Worm (Caenorhabditis elegans) whole organism, L2 larva: Measurements from ENCODE around the gene C36A4.11.

ENCODE experiments used
- C34F6.9 ChIP-seq: fragments of 150-350 bp; optimal IDR thresholded peaks from 2 replicates; lab custom pipeline; 2014; ENCODE audit warnings: missing biosample characterization, missing genetic modification characterization
- F13H6.1 ChIP-seq: sonication (generic microtip); optimal IDR thresholded peaks from 2 replicates; lab custom pipeline; 2016; ENCODE audit warnings: missing genetic modification characterization, missing compliant biosample characterization
- Y55F3AM.14 ChIP-seq: fragments of 200-800 bp; sonication (Bioruptor generic); optimal IDR thresholded peaks from 2 replicates; lab custom pipeline; 2018; ENCODE audit warnings: mild to moderate bottlenecking, missing genetic modification characterization, missing compliant biosample characterization
- alr-1 ChIP-seq: fragments of 150-350 bp; optimal IDR thresholded peaks from 2 replicates; lab custom pipeline; 2014; ENCODE audit warnings: missing biosample characterization, missing genetic modification characterization
- aly-2 ChIP-seq: fragments of 150-350 bp; optimal IDR thresholded peaks from 2 replicates; lab custom pipeline; 2014; ENCODE audit warnings: missing biosample characterization, missing genetic modification characterization
- ama-1 ChIP-seq: fragments of 150-350 bp; optimal IDR thresholded peaks from 2 replicates; lab custom pipeline; 2018; ENCODE audit warnings: inconsistent platforms
- blmp-1 ChIP-seq: sonication (generic microtip); optimal IDR thresholded peaks from 2 replicates; lab custom pipeline; 2017; ENCODE audit warnings: missing genetic modification characterization, mild to moderate bottlenecking, missing compliant biosample characterization, antibody characterized with exemption, moderate library complexity; ENCODE audit not compliant: insufficient read depth
- ceh-16 ChIP-seq: fragments of 150-350 bp; optimal IDR thresholded peaks from 2 replicates; lab custom pipeline; 2014; ENCODE audit warnings: missing biosample characterization, missing genetic modification characterization
- ceh-82 ChIP-seq: fragments of 150-350 bp; optimal IDR thresholded peaks from 2 replicates; lab custom pipeline; 2014; ENCODE audit warnings: missing biosample characterization, missing genetic modification characterization
- crh-2 ChIP-seq: sonication (generic microtip); optimal IDR thresholded peaks from 2 replicates; lab custom pipeline; 2017; ENCODE audit warnings: missing biosample characterization, missing genetic modification characterization
- dmd-4 ChIP-seq: sonication (generic microtip); optimal IDR thresholded peaks from 2 replicates; lab custom pipeline; 2017; ENCODE audit warnings: missing biosample characterization, missing genetic modification characterization
- egl-27 ChIP-seq: sonication (generic microtip); optimal IDR thresholded peaks from 3 replicates; lab custom pipeline; 2017; ENCODE audit warnings: missing biosample characterization, missing genetic modification reagents, missing genetic modification characterization
- fos-1 ChIP-seq: fragments of 150-350 bp; optimal IDR thresholded peaks from 2 replicates; lab custom pipeline; 2014; ENCODE audit warnings: missing biosample characterization, missing genetic modification characterization
- gmeb-1 ChIP-seq: fragments of 150-350 bp; optimal IDR thresholded peaks from 2 replicates; lab custom pipeline; 2014; ENCODE audit warnings: missing biosample characterization, missing genetic modification characterization
- lin-13 ChIP-seq: fragments of 150-350 bp; optimal IDR thresholded peaks from 2 replicates; lab custom pipeline; 2014; ENCODE audit warnings: missing biosample characterization, missing genetic modification reagents, missing genetic modification characterization
- lin-39 ChIP-seq: fragments of 150-350 bp; optimal IDR thresholded peaks from 2 replicates; lab custom pipeline; 2014; ENCODE audit warnings: missing biosample characterization, missing genetic modification reagents, missing genetic modification characterization
- lsy-2 ChIP-seq, 2 experiments: fragments of 150-350 bp in 1 of 2; sonication (generic microtip) in 1 of 2; optimal IDR thresholded peaks; 2 replicates each; lab custom pipeline; 2014 to 2017; ENCODE audit warnings: missing biosample characterization in 2 of 2, missing genetic modification characterization in 2 of 2
- mab-5 ChIP-seq: fragments of 150-350 bp; optimal IDR thresholded peaks from 2 replicates; lab custom pipeline; 2014; ENCODE audit warnings: missing biosample characterization, missing genetic modification characterization
- mbf-1 ChIP-seq: sonication (generic microtip); optimal IDR thresholded peaks from 2 replicates; lab custom pipeline; 2017; ENCODE audit warnings: missing biosample characterization, missing genetic modification characterization
- nhr-11 ChIP-seq: fragments of 150-350 bp; optimal IDR thresholded peaks from 2 replicates; lab custom pipeline; 2014; ENCODE audit warnings: missing biosample characterization, missing genetic modification characterization
- nhr-12 ChIP-seq: fragments of 150-350 bp; optimal IDR thresholded peaks from 2 replicates; lab custom pipeline; 2014; ENCODE audit warnings: missing biosample characterization, missing genetic modification characterization
- nhr-129 ChIP-seq: fragments of 150-350 bp; optimal IDR thresholded peaks from 2 replicates; lab custom pipeline; 2014; ENCODE audit warnings: missing biosample characterization, missing genetic modification characterization
- nhr-23 ChIP-seq: fragments of 150-350 bp; optimal IDR thresholded peaks from 2 replicates; lab custom pipeline; 2014; ENCODE audit warnings: missing biosample characterization, missing genetic modification reagents, missing genetic modification characterization
- nhr-237 ChIP-seq: fragments of 150-350 bp; optimal IDR thresholded peaks from 2 replicates; lab custom pipeline; 2014; ENCODE audit warnings: missing biosample characterization, missing genetic modification characterization
- nhr-25 ChIP-seq: fragments of 150-350 bp; sonication (generic microtip); optimal IDR thresholded peaks from 3 replicates; lab custom pipeline; 2014; ENCODE audit warnings: missing biosample characterization, missing genetic modification characterization
- peb-1 ChIP-seq: fragments of 150-350 bp; optimal IDR thresholded peaks from 2 replicates; lab custom pipeline; 2014; ENCODE audit warnings: missing biosample characterization, missing genetic modification characterization
- sem-4 ChIP-seq: fragments of 150-350 bp; optimal IDR thresholded peaks from 2 replicates; lab custom pipeline; 2014; ENCODE audit warnings: missing biosample characterization, missing genetic modification reagents, missing genetic modification characterization
- skn-1 ChIP-seq: sonication (generic microtip); optimal IDR thresholded peaks from 2 replicates; lab custom pipeline; 2017; ENCODE audit warnings: missing biosample characterization, missing genetic modification characterization
- sma-3 ChIP-seq: sonication (generic microtip); optimal IDR thresholded peaks from 2 replicates; lab custom pipeline; 2016; ENCODE audit warnings: missing genetic modification reagents, missing genetic modification characterization, missing compliant biosample characterization
- sma-9 ChIP-seq, 2 experiments: fragments of 150-350 bp in 1 of 2; sonication (generic microtip) in 1 of 2; optimal IDR thresholded peaks; 2 replicates each; lab custom pipeline; 2014 to 2016; ENCODE audit warnings: missing genetic modification characterization in 2 of 2, mild to moderate bottlenecking in 1 of 2, missing biosample characterization in 1 of 2, missing compliant biosample characterization in 1 of 2, missing genetic modification reagents in 1 of 2, moderate library complexity in 1 of 2
- unc-39 ChIP-seq: fragments of 150-350 bp; optimal IDR thresholded peaks from 2 replicates; lab custom pipeline; 2014; ENCODE audit warnings: missing biosample characterization, missing genetic modification characterization
- unc-55 ChIP-seq: fragments of 150-350 bp; sonication (generic microtip); optimal IDR thresholded peaks from 3 replicates; lab custom pipeline; 2014; ENCODE audit warnings: missing biosample characterization, missing genetic modification reagents, missing genetic modification characterization
- zag-1 ChIP-seq: fragments of 150-350 bp; optimal IDR thresholded peaks from 2 replicates; lab custom pipeline; 2014; ENCODE audit warnings: missing biosample characterization, missing genetic modification characterization
- ztf-4 ChIP-seq: fragments of 150-350 bp; optimal IDR thresholded peaks from 2 replicates; lab custom pipeline; 2014; ENCODE audit warnings: missing biosample characterization, missing genetic modification characterization

C36A4.11 gene

ce11 chrIII:3821969-3822453, 18.4 kb upstream of the C36A4.11 start, which contains the start of gene amx-1:
Gene amx-1, plus strand, starts transcription at chrIII:3822403.
- TF ChIP-seq lsy-2 (tag; optimal IDR thresholded peaks at IDR 0.05; lab: Kevin White, UChicago) (peak in 1 of 2 experiments; percentile 15), gmeb-1 (tag; lab: Kevin White, UChicago) (no peak), nhr-129 (no peak)

ce11 chrIII:3829105-3829504, 11.3 kb upstream of the C36A4.11 start, which contains the start of gene cnnm-5:
Gene cnnm-5, minus strand, starts transcription at chrIII:3829205.
- no peak for TF ChIP-seq dmd-4
- TF ChIP-seq Y55F3AM.14, result no peak
- no peak for TF ChIP-seq nhr-11 (tag; lab: Kevin White, UChicago)
- TF ChIP-seq C34F6.9 (tag; lab: Kevin White, UChicago), result no peak
- TF ChIP-seq lin-13, result no peak
- TF ChIP-seq unc-39, result no peak
- TF ChIP-seq nhr-25, result no peak
- TF ChIP-seq nhr-12 (tag; lab: Kevin White, UChicago), result no peak
- no peak for TF ChIP-seq nhr-23 (tag; lab: Kevin White, UChicago)
- TF ChIP-seq mab-5 (tag; lab: Kevin White, UChicago), result no peak
- no peak for TF ChIP-seq lsy-2 (tag; optimal IDR thresholded peaks at IDR 0.05; lab: Kevin White, UChicago)
- no peak for TF ChIP-seq ztf-4
- no peak for TF ChIP-seq egl-27 (tag; lab: Kevin White, UChicago)
- TF ChIP-seq ceh-82 (tag; lab: Kevin White, UChicago), result no peak

ce11 chrIII:3831381-3831780, 9.0 kb upstream of the C36A4.11 start, which contains the start of gene C36A4.10:
Gene C36A4.10, minus strand, starts transcription at chrIII:3831481.
- TF ChIP-seq sem-4, result no peak
- no peak for TF ChIP-seq nhr-25
- TF ChIP-seq crh-2 (tag; lab: Kevin White, UChicago), result no peak
- peak; percentile 1 for TF ChIP-seq fos-1 (tag; lab: Kevin White, UChicago)
- no peak for TF ChIP-seq F13H6.1 (tag; lab: Kevin White, UChicago)
- TF ChIP-seq unc-55 (GFP tag; lab: Kevin White, UChicago), result peak; percentile 6
- TF ChIP-seq, all 48 proteins: peak for 2

ce11 chrIII:3831798-3832197, 8.6 kb upstream of the C36A4.11 start:
- TF ChIP-seq mab-5 (tag; lab: Kevin White, UChicago) (no peak), mbf-1 (tag; lab: Kevin White, UChicago) (no peak), Y55F3AM.14 (no peak), aly-2 (tag; lab: Kevin White, UChicago) (no peak), sma-3 (no peak), unc-55 (GFP tag; lab: Kevin White, UChicago) (no peak), nhr-25 (no peak), sma-9 (GFP tag; optimal IDR thresholded peaks at IDR 0.05; lab: Kevin White, UChicago) (no peak), sma-9 (tag; optimal IDR thresholded peaks at IDR 0.05; lab: Kevin White, UChicago) (no peak), lin-39 (tag; lab: Kevin White, UChicago) (no peak), skn-1 (no peak), ceh-16 (tag; lab: Kevin White, UChicago) (no peak), nhr-11 (tag; lab: Kevin White, UChicago) (no peak), peb-1 (tag; lab: Kevin White, UChicago) (no peak), nhr-237 (tag; lab: Kevin White, UChicago) (no peak), ama-1 (lab: Kevin White, UChicago) (no peak), blmp-1 (tag; lab: Kevin White, UChicago) (no peak), fos-1 (tag; lab: Kevin White, UChicago) (no peak), unc-39 (no peak)

ce11 chrIII:3832291-3832690, 8.1 kb upstream of the C36A4.11 start, which contains the start of gene cyp-25A1:
Gene cyp-25A1, plus strand, starts transcription at chrIII:3832591.
- TF ChIP-seq sma-9 (GFP tag; optimal IDR thresholded peaks at IDR 0.05; lab: Kevin White, UChicago) (no peak), sma-9 (tag; optimal IDR thresholded peaks at IDR 0.05; lab: Kevin White, UChicago) (no peak), ama-1 (lab: Kevin White, UChicago) (no peak), egl-27 (tag; lab: Kevin White, UChicago) (no peak), zag-1 (no peak), Y55F3AM.14 (no peak), alr-1 (no peak)
